Worm (Caenorhabditis elegans) whole organism, early embryonic: Measurements from ENCODE around the gene nep-16.

Source experiments
- B0310.2 ChIP-seq: sonication (generic microtip); optimal IDR thresholded peaks from 2 replicates; lab custom pipeline; 2016; ENCODE audit warnings: mild to moderate bottlenecking, missing genetic modification characterization, missing compliant biosample characterization
- F13C5.2 ChIP-seq: sonication (generic microtip); optimal IDR thresholded peaks from 2 replicates; lab custom pipeline; 2017; ENCODE audit warnings: mild to moderate bottlenecking, missing genetic modification characterization, inconsistent platforms, missing compliant biosample characterization
- aly-1 ChIP-seq: sonication (generic microtip); optimal IDR thresholded peaks from 2 replicates; lab custom pipeline; 2016; ENCODE audit warnings: missing genetic modification characterization, missing compliant biosample characterization
- ama-1 ChIP-seq: fragments of 150-350 bp; optimal IDR thresholded peaks from 2 replicates; lab custom pipeline; 2014
- ceh-13 ChIP-seq: fragments of 200-800 bp; sonication (Bioruptor generic); optimal IDR thresholded peaks from 2 replicates; lab custom pipeline; 2018; ENCODE audit warnings: mild to moderate bottlenecking, missing genetic modification characterization, missing compliant biosample characterization
- ceh-36 ChIP-seq: sonication (generic microtip); optimal IDR thresholded peaks from 2 replicates; lab custom pipeline; 2016; ENCODE audit warnings: missing genetic modification characterization, inconsistent platforms, missing compliant biosample characterization
- ets-7 ChIP-seq: sonication (generic microtip); optimal IDR thresholded peaks from 2 replicates; lab custom pipeline; 2016; ENCODE audit warnings: missing genotype, missing genetic modification characterization, missing compliant biosample characterization
- flt-1 ChIP-seq: fragments of 200-800 bp; sonication (Bioruptor generic); IDR thresholded peaks from 2 replicates; pipeline ENCODE4 v1.3.6; 2022; ENCODE audit warnings: missing genetic modification characterization, missing compliant biosample characterization
- hmbx-1 ChIP-seq: sonication (generic microtip); optimal IDR thresholded peaks from 2 replicates; lab custom pipeline; 2016; ENCODE audit warnings: mild to moderate bottlenecking, missing genetic modification characterization, missing compliant biosample characterization
- hmg-4 ChIP-seq: fragments of 200-800 bp; sonication (Bioruptor generic); optimal IDR thresholded peaks from 2 replicates; lab custom pipeline; 2018; ENCODE audit warnings: mild to moderate bottlenecking, missing genetic modification characterization, missing compliant biosample characterization
- hnd-1 ChIP-seq: sonication (generic microtip); optimal IDR thresholded peaks from 2 replicates; lab custom pipeline; 2016; ENCODE audit warnings: missing genetic modification characterization, missing compliant biosample characterization
- pes-1 ChIP-seq: fragments of 200-800 bp; sonication (Bioruptor generic); IDR thresholded peaks from 2 replicates; pipeline ENCODE4 v1.3.6; 2022; ENCODE audit warnings: missing genetic modification reagents, missing genetic modification characterization, missing compliant biosample characterization
- scrt-1 ChIP-seq: fragments of 200-800 bp; sonication (Bioruptor generic); IDR thresholded peaks from 2 replicates; pipeline ENCODE4 v1.3.6; 2022; ENCODE audit warnings: missing genetic modification characterization, missing compliant biosample characterization
- sea-1 ChIP-seq: fragments of 200-800 bp; sonication (Bioruptor generic); conservative IDR thresholded peaks from 2 replicates; pipeline ENCODE4 v1.3.6; 2022; ENCODE audit warnings: missing genetic modification characterization, missing compliant biosample characterization
- tbx-11 ChIP-seq: fragments of 200-800 bp; sonication (Bioruptor generic); IDR thresholded peaks from 2 replicates; pipeline ENCODE4 v1.3.6; 2022; ENCODE audit warnings: missing genetic modification characterization, missing compliant biosample characterization
- tbx-37 ChIP-seq: fragments of 200-800 bp; sonication (Bioruptor generic); conservative IDR thresholded peaks from 2 replicates; pipeline ENCODE4 v1.3.6; 2022; ENCODE audit warnings: missing genetic modification reagents, missing genetic modification characterization, missing compliant biosample characterization
- tra-4 ChIP-seq: sonication (generic microtip); optimal IDR thresholded peaks from 2 replicates; lab custom pipeline; 2017; ENCODE audit warnings: missing genetic modification characterization, missing compliant biosample characterization

nep-16 gene

DNA sequence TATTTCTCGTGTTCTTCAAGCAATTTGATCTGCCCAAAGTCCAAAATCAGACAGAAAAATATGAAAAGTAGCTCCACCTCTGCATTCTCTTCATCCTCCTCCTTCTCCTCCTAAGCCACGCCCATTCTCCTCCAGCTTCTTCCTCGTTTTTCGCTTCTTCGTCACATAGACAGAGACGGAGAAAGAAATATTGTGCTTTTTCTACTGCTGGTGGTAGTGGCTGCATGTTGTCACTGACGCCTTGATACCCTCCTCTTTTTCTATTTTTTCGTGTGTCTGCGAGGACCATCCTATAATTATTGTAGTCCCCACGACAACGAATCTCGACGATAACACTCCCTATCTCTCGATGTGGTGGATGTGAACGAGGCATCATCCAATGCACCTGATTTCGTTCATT, 16.9 kb upstream of the nep-16 start, which contains the start of gene C08G9.1:
Gene C08G9.1 (plus strand): TSS at position 175 of the 400 bp plus-strand sequence.
- no peak for TF ChIP-seq hnd-1 (tag; lab: Kevin White, UChicago)

- peak; percentile 49; the same call in 1 of the 2 replicates for TF ChIP-seq pes-1
- no peak for TF ChIP-seq sea-1 (GFP tag; lab: Robert Waterston, UW)
- no peak for TF ChIP-seq ama-1 (lab: Kevin White, UChicago)
- TF ChIP-seq ceh-36 (tag; lab: Kevin White, UChicago) = no peak
- TF ChIP-seq F13C5.2 = peak; percentile 16
- no peak for TF ChIP-seq flt-1 (GFP tag; lab: Robert Waterston, UW)
Measured at ce11 chrIV:7654212-7654778, 12.6 kb upstream of the nep-16 start, which contains the start of gene nrde-4. TSS of gene nrde-4 (minus strand) at chrIV:7654262.

DNA sequence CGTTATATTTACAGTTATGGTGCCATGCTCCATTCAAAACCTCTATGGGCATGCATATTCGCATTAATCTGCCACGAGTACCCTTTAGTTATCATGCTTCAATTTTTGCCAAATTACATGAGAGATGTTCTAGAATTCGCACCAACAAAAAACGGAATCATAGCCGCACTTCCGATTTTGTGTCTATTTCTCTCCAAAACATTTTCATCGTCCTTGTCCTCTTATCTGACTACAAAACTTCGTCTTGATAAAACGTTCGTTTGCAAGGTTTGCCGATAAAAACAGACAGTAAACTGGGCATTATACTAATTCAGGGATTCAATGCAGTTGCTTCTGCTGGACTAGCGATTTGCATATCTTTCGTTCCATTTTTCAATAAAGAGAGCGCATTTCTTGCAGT, 11.5 kb upstream of the nep-16 start:
- no peak for TF ChIP-seq sea-1 (GFP tag; lab: Robert Waterston, UW)
- no peak for TF ChIP-seq flt-1 (GFP tag; lab: Robert Waterston, UW)
- no peak for TF ChIP-seq B0310.2 (tag; lab: Kevin White, UChicago)
- TF ChIP-seq pes-1 = no peak
- no peak for TF ChIP-seq hmbx-1 (tag; lab: Kevin White, UChicago)
- TF ChIP-seq tra-4 (tag; lab: Kevin White, UChicago) = no peak
- no peak for TF ChIP-seq ama-1 (lab: Kevin White, UChicago)
- TF ChIP-seq ets-7 (tag; lab: Kevin White, UChicago) = no peak
- no peak for TF ChIP-seq ceh-13 (GFP tag; lab: Kevin White, UChicago)
- no peak for TF ChIP-seq tbx-11 (GFP tag; lab: Robert Waterston, UW)
- no peak for TF ChIP-seq hmg-4 (GFP tag; lab: Kevin White, UChicago)
- TF ChIP-seq scrt-1 (GFP tag; lab: Robert Waterston, UW) = no peak
- TF ChIP-seq tbx-37 (GFP tag; lab: Robert Waterston, UW) = no peak
- no peak for TF ChIP-seq hnd-1 (tag; lab: Kevin White, UChicago)
- no peak for TF ChIP-seq aly-1 (tag; lab: Kevin White, UChicago)
- no peak for TF ChIP-seq F13C5.2
- no peak for TF ChIP-seq ceh-36 (tag; lab: Kevin White, UChicago)

DNA sequence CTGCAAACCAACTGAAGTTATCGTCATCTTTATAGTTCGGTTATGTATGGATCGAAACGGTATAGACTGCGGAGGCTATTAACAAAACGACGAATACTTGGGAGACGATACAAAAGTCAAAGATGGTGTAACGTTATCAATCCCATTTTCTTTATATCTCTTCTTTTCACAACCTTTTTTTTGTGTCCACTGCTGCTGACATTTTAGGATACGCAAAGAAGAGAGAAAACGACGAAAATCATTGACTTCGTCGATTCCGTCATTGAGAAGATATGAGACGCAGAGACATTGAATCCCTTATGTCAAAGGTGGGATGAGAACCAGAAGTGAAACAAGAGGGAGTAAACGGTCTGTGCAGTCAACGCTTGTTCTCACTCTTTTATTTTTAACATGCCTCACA, 9.5 kb upstream of the nep-16 start, which contains the start of gene cima-1:
Gene cima-1 (plus strand): TSS at position 340 of the 400 bp plus-strand sequence.
- TF ChIP-seq hmg-4 (GFP tag; lab: Kevin White, UChicago) = no peak
- no peak for TF ChIP-seq aly-1 (tag; lab: Kevin White, UChicago)
- TF ChIP-seq tbx-11 (GFP tag; lab: Robert Waterston, UW) = no peak
- no peak for TF ChIP-seq pes-1

DNA sequence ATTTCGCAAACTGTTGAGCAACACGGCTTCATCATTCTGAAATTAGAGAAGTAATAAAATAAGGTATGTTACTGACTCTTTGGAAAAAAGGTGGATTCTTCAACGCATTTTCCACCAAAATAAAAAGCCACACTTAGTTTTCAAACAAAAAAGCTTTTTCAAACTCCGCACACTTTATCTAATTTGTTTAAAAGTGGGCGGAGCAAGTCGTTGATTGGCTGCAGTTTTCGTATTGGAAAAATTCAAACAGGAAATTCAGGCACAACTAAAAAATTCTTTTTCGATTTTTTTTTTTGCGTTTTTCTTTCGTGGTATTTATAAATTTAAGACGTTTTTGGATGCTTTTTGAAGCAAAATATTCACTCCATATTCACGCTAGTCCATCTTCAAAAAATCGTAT, 8.8 kb upstream of the nep-16 start:
- TF ChIP-seq pes-1 (no peak), ets-7 (tag; lab: Kevin White, UChicago) (no peak), hmbx-1 (tag; lab: Kevin White, UChicago) (no peak), aly-1 (tag; lab: Kevin White, UChicago) (no peak), F13C5.2 (no peak), hnd-1 (tag; lab: Kevin White, UChicago) (no peak), sea-1 (GFP tag; lab: Robert Waterston, UW) (no peak), tbx-11 (GFP tag; lab: Robert Waterston, UW) (no peak), scrt-1 (GFP tag; lab: Robert Waterston, UW) (no peak), ceh-36 (tag; lab: Kevin White, UChicago) (no peak), B0310.2 (tag; lab: Kevin White, UChicago) (no peak), flt-1 (GFP tag; lab: Robert Waterston, UW) (no peak), ama-1 (lab: Kevin White, UChicago) (no peak), ceh-13 (GFP tag; lab: Kevin White, UChicago) (no peak), tbx-37 (GFP tag; lab: Robert Waterston, UW) (no peak)

DNA sequence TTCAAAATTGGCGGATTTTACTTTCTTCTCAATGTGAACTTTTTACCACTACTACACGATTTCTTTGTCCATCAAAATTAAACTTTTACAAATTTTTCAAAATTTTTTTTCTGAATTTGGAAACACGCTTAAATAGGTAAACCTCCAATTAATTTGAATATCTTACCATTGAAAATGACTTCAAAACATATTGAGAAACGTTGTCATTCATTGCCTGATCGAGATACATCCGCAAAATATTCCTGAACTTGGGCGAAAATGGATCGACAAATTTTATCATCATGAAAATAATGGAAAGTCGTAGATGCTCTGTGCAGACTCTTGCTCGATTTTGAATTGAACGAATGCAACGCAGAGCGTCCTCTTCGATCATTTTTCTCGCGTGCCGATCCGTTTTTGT, 5.2 kb upstream of the nep-16 start:
- TF ChIP-seq hmg-4 (GFP tag; lab: Kevin White, UChicago) (no peak), pes-1 (no peak), tra-4 (tag; lab: Kevin White, UChicago) (no peak), hnd-1 (tag; lab: Kevin White, UChicago) (no peak), B0310.2 (tag; lab: Kevin White, UChicago) (no peak), ama-1 (lab: Kevin White, UChicago) (no peak), tbx-37 (GFP tag; lab: Robert Waterston, UW) (no peak), scrt-1 (GFP tag; lab: Robert Waterston, UW) (no peak)

DNA sequence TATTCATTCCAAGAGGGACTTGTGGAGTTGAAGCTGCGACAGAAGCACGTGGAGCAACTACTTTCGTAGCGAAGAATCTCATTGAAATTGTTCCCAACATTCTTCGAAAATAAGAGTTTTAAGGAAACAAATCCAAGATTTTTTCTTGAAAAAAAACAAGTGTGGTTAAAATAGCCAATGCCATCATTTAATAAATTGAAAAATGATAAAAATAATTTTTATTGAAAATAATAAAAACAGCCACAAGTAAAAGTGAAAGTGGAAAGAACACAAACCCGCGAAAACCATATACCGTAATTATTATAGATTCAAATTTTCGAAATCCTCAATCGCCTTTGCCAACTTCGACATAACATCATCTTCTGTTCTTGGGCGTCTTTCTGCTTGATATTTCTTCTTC, 4.5 kb upstream of the nep-16 start, which contains the start of gene hmg-5:
Gene hmg-5 (minus strand): TSS at position 101 of the 400 bp plus-strand sequence.
- TF ChIP-seq flt-1 (GFP tag; lab: Robert Waterston, UW) (no peak), ceh-13 (GFP tag; lab: Kevin White, UChicago) (no peak), tra-4 (tag; lab: Kevin White, UChicago) (no peak), B0310.2 (tag; lab: Kevin White, UChicago) (no peak), sea-1 (GFP tag; lab: Robert Waterston, UW) (no peak), tbx-37 (GFP tag; lab: Robert Waterston, UW) (no peak), hmbx-1 (tag; lab: Kevin White, UChicago) (no peak), F13C5.2 (no peak)

ce11 chrIV:7642971-7643370, 1.3 kb upstream of the nep-16 start, which contains the start of gene nlp-20:
TSS of gene nlp-20 (minus strand) at chrIV:7643071.
- TF ChIP-seq ets-7 (tag; lab: Kevin White, UChicago) (no peak), hnd-1 (tag; lab: Kevin White, UChicago) (no peak), F13C5.2 (no peak), aly-1 (tag; lab: Kevin White, UChicago) (no peak), hmbx-1 (tag; lab: Kevin White, UChicago) (no peak), pes-1 (no peak), flt-1 (GFP tag; lab: Robert Waterston, UW) (no peak), tbx-11 (GFP tag; lab: Robert Waterston, UW) (no peak), tbx-37 (GFP tag; lab: Robert Waterston, UW) (no peak), hmg-4 (GFP tag; lab: Kevin White, UChicago) (no peak), B0310.2 (tag; lab: Kevin White, UChicago) (no peak), tra-4 (tag; lab: Kevin White, UChicago) (no peak), scrt-1 (GFP tag; lab: Robert Waterston, UW) (no peak), sea-1 (GFP tag; lab: Robert Waterston, UW) (no peak), ceh-13 (GFP tag; lab: Kevin White, UChicago) (no peak)
